Worm (Caenorhabditis elegans): ENCODE measurements around the gene T04B8.5.
"Not testable (repeated sequence)": the region's sequence is repeated elsewhere in the genome, so short reads cannot be mapped to it uniquely, and the experiment has no call there.

T04B8.5 gene

ce11 chrII:625926-626325 is 1.6 kb upstream of the T04B8.5 start:
- TF ChIP-seq tbx-37 (GFP tag; conservative IDR thresholded peaks at IDR 0.05): no peak
- no peak for TF ChIP-seq hmg-4 (GFP tag; optimal IDR thresholded peaks at IDR 0.05)

ce11 chrII:622478-622877 is 1.9 kb downstream of the T04B8.5 start:
- no peak for TF ChIP-seq tbx-37 (GFP tag; conservative IDR thresholded peaks at IDR 0.05)
- TF ChIP-seq F13C5.2 (tag; optimal IDR thresholded peaks at IDR 0.05): no peak

- TF ChIP-seq ceh-36 (tag; optimal IDR thresholded peaks at IDR 0.05): no peak
- TF ChIP-seq tbx-37 (GFP tag; conservative IDR thresholded peaks at IDR 0.05): no peak
- no peak for TF ChIP-seq flt-1 (GFP tag; IDR thresholded peaks at IDR 0.05)
- TF ChIP-seq pes-1 (GFP tag; IDR thresholded peaks at IDR 0.05): no peak
- no peak for TF ChIP-seq ceh-13 (GFP tag; optimal IDR thresholded peaks at IDR 0.05)
- no peak for TF ChIP-seq hmbx-1 (tag; optimal IDR thresholded peaks at IDR 0.05)
- no peak for TF ChIP-seq sea-1 (GFP tag; conservative IDR thresholded peaks at IDR 0.05)
- TF ChIP-seq tra-4 (tag; optimal IDR thresholded peaks at IDR 0.05): no peak
- TF ChIP-seq ets-7 (tag; optimal IDR thresholded peaks at IDR 0.05): no peak
- no peak for TF ChIP-seq ama-1 (optimal IDR thresholded peaks at IDR 0.05)
- TF ChIP-seq aly-1 (tag; optimal IDR thresholded peaks at IDR 0.05): no peak
- no peak for TF ChIP-seq B0310.2 (tag; optimal IDR thresholded peaks at IDR 0.05)
- TF ChIP-seq tbx-11 (GFP tag; IDR thresholded peaks at IDR 0.05): no peak
- TF ChIP-seq hmg-4 (GFP tag; optimal IDR thresholded peaks at IDR 0.05): no peak
- TF ChIP-seq F13C5.2 (tag; optimal IDR thresholded peaks at IDR 0.05): no peak
- no peak for TF ChIP-seq scrt-1 (GFP tag; IDR thresholded peaks at IDR 0.05)
- TF ChIP-seq hnd-1 (tag; optimal IDR thresholded peaks at IDR 0.05): no peak
Measured at ce11 chrII:621141-621540, 3.2 kb downstream of the T04B8.5 start.

- TF ChIP-seq ceh-36 (tag; optimal IDR thresholded peaks at IDR 0.05): no peak
- no peak for TF ChIP-seq ets-7 (tag; optimal IDR thresholded peaks at IDR 0.05)
- no peak for TF ChIP-seq tra-4 (tag; optimal IDR thresholded peaks at IDR 0.05)
- TF ChIP-seq F13C5.2 (tag; optimal IDR thresholded peaks at IDR 0.05): no peak
- TF ChIP-seq hmg-4 (GFP tag; optimal IDR thresholded peaks at IDR 0.05): no peak
- no peak for TF ChIP-seq hmbx-1 (tag; optimal IDR thresholded peaks at IDR 0.05)
Measured at ce11 chrII:614701-615100, 9.6 kb downstream of the T04B8.5 start.

ce11 chrII:612361-612760 is 12.0 kb downstream of the T04B8.5 start, which contains the start of gene clec-118:
TSS of gene clec-118 (minus strand) at chrII:612461.
- not testable (repeated sequence) for TF ChIP-seq scrt-1 (GFP tag; IDR thresholded peaks at IDR 0.05); hmg-4 (GFP tag; optimal IDR thresholded peaks at IDR 0.05); tbx-11 (GFP tag; IDR thresholded peaks at IDR 0.05)

- TF ChIP-seq flt-1 (GFP tag; IDR thresholded peaks at IDR 0.05) (no peak), ceh-36 (tag; optimal IDR thresholded peaks at IDR 0.05) (no peak), ceh-13 (GFP tag; optimal IDR thresholded peaks at IDR 0.05) (no peak), hmbx-1 (tag; optimal IDR thresholded peaks at IDR 0.05) (no peak), sea-1 (GFP tag; conservative IDR thresholded peaks at IDR 0.05) (no peak), hnd-1 (tag; optimal IDR thresholded peaks at IDR 0.05) (no peak), ama-1 (optimal IDR thresholded peaks at IDR 0.05) (no peak), B0310.2 (tag; optimal IDR thresholded peaks at IDR 0.05) (no peak), aly-1 (tag; optimal IDR thresholded peaks at IDR 0.05) (no peak), pes-1 (GFP tag; IDR thresholded peaks at IDR 0.05) (no peak)
Measured at ce11 chrII:608757-609156, 15.6 kb downstream of the T04B8.5 start, which contains the start of gene W04H10.1. TSS of gene W04H10.1 (plus strand) at chrII:609057.

ce11 chrII:608341-608740 is 16.0 kb downstream of the T04B8.5 start, which contains the start of gene W04H10.6:
TSS of gene W04H10.6 (minus strand) at chrII:608441.
- TF ChIP-seq ets-7 (tag; optimal IDR thresholded peaks at IDR 0.05) (no peak), hmg-4 (GFP tag; optimal IDR thresholded peaks at IDR 0.05) (peak; percentile 1), tbx-37 (GFP tag; conservative IDR thresholded peaks at IDR 0.05) (no peak)

- no peak for TF ChIP-seq F13C5.2 (tag; optimal IDR thresholded peaks at IDR 0.05)
- TF ChIP-seq aly-1 (tag; optimal IDR thresholded peaks at IDR 0.05): no peak
- no peak for TF ChIP-seq hmbx-1 (tag; optimal IDR thresholded peaks at IDR 0.05)
- TF ChIP-seq tbx-11 (GFP tag; IDR thresholded peaks at IDR 0.05): no peak
- no peak for TF ChIP-seq tbx-37 (GFP tag; conservative IDR thresholded peaks at IDR 0.05)
- TF ChIP-seq ceh-36 (tag; optimal IDR thresholded peaks at IDR 0.05): no peak
- TF ChIP-seq ets-7 (tag; optimal IDR thresholded peaks at IDR 0.05): no peak
- TF ChIP-seq flt-1 (GFP tag; IDR thresholded peaks at IDR 0.05): no peak
- TF ChIP-seq ceh-13 (GFP tag; optimal IDR thresholded peaks at IDR 0.05): no peak
- TF ChIP-seq B0310.2 (tag; optimal IDR thresholded peaks at IDR 0.05): no peak
- TF ChIP-seq hmg-4 (GFP tag; optimal IDR thresholded peaks at IDR 0.05): no peak
- TF ChIP-seq ama-1 (optimal IDR thresholded peaks at IDR 0.05): no peak
- no peak for TF ChIP-seq scrt-1 (GFP tag; IDR thresholded peaks at IDR 0.05)
- no peak for TF ChIP-seq sea-1 (GFP tag; conservative IDR thresholded peaks at IDR 0.05)
- no peak for TF ChIP-seq tra-4 (tag; optimal IDR thresholded peaks at IDR 0.05)
- no peak for TF ChIP-seq hnd-1 (tag; optimal IDR thresholded peaks at IDR 0.05)
- no peak for TF ChIP-seq pes-1 (GFP tag; IDR thresholded peaks at IDR 0.05)
Measured at ce11 chrII:606033-606432, 18.3 kb downstream of the T04B8.5 start, which contains the start of gene W04H10.5. TSS of gene W04H10.5 (plus strand) at chrII:606333.

- no peak for TF ChIP-seq sea-1 (GFP tag; conservative IDR thresholded peaks at IDR 0.05)
- TF ChIP-seq aly-1 (tag; optimal IDR thresholded peaks at IDR 0.05): no peak
- no peak for TF ChIP-seq ceh-36 (tag; optimal IDR thresholded peaks at IDR 0.05)
- TF ChIP-seq F13C5.2 (tag; optimal IDR thresholded peaks at IDR 0.05): no peak
- TF ChIP-seq hmg-4 (GFP tag; optimal IDR thresholded peaks at IDR 0.05): no peak
- TF ChIP-seq pes-1 (GFP tag; IDR thresholded peaks at IDR 0.05): no peak
- no peak for TF ChIP-seq hnd-1 (tag; optimal IDR thresholded peaks at IDR 0.05)
- no peak for TF ChIP-seq tbx-11 (GFP tag; IDR thresholded peaks at IDR 0.05)
- TF ChIP-seq scrt-1 (GFP tag; IDR thresholded peaks at IDR 0.05): no peak
- no peak for TF ChIP-seq tra-4 (tag; optimal IDR thresholded peaks at IDR 0.05)
- TF ChIP-seq hmbx-1 (tag; optimal IDR thresholded peaks at IDR 0.05): no peak
- TF ChIP-seq flt-1 (GFP tag; IDR thresholded peaks at IDR 0.05): no peak
- TF ChIP-seq ama-1 (optimal IDR thresholded peaks at IDR 0.05): no peak
- TF ChIP-seq ceh-13 (GFP tag; optimal IDR thresholded peaks at IDR 0.05): no peak
Measured at ce11 chrII:605267-605666, 19.1 kb downstream of the T04B8.5 start, which contains the start of gene W04H10.2. TSS of gene W04H10.2 (plus strand) at chrII:605567.
